Worm (Caenorhabditis elegans) whole organism, mixed stage, embryonic: ENCODE results near the gene W06F12.2.

Experiments used
- hlh-1 ChIP-seq: fragments of 150-350 bp; optimal IDR thresholded peaks from 2 replicates; lab custom pipeline; 2014; ENCODE audit warnings: missing biosample characterization, missing genetic modification reagents, missing genetic modification characterization
- lsy-2 ChIP-seq: fragments of 150-350 bp; optimal IDR thresholded peaks from 2 replicates; lab custom pipeline; 2014; ENCODE audit warnings: missing biosample characterization, missing genetic modification characterization
- mep-1 ChIP-seq: fragments of 150-350 bp; optimal IDR thresholded peaks from 2 replicates; lab custom pipeline; 2017; ENCODE audit warnings: missing biosample characterization, missing genetic modification reagents, missing genetic modification characterization, inconsistent platforms
- nhr-28 ChIP-seq: fragments of 150-350 bp; optimal IDR thresholded peaks from 2 replicates; lab custom pipeline; 2014; ENCODE audit warnings: missing biosample characterization, missing genetic modification characterization
- nhr-76 ChIP-seq: sonication (generic microtip); optimal IDR thresholded peaks from 2 replicates; lab custom pipeline; 2017; ENCODE audit warnings: missing biosample characterization, missing genetic modification characterization
- sptf-1 ChIP-seq: sonication (generic microtip); optimal IDR thresholded peaks from 2 replicates; lab custom pipeline; 2017; ENCODE audit warnings: mild to moderate bottlenecking, missing genetic modification characterization, moderate library complexity, missing compliant biosample characterization
- unc-39 ChIP-seq: fragments of 150-350 bp; optimal IDR thresholded peaks from 2 replicates; lab custom pipeline; 2014; ENCODE audit warnings: missing biosample characterization, missing genetic modification characterization
- unc-62 ChIP-seq: fragments of 150-350 bp; optimal IDR thresholded peaks from 2 replicates; lab custom pipeline; 2014; ENCODE audit warnings: missing biosample characterization, missing genetic modification reagents, missing genetic modification characterization
- ztf-11 ChIP-seq: fragments of 150-350 bp; optimal IDR thresholded peaks from 2 replicates; lab custom pipeline; 2014; ENCODE audit warnings: missing biosample characterization, missing genetic modification characterization

DNA sequence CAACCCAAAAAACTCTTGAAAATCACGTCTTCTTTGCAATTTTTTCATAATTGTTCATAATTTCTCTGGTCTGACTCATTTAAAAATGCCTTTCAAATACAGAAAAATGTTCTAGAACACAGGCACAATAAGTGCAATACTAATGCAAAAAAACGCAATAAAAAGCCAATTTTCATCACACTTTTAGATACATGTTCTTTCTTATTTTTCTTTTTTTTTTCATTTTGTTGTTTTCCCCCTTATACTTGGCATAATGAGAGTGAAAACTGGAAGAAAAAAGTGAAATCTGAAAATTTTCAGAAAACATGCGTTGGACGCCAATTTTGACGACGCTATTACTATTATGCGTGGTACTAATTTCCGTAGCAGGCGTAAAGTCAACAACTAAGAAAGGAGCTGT is 12.4 kb upstream of the W06F12.2 start, which contains the start of gene tyr-2:
- TF ChIP-seq ztf-11 (tag; lab: Kevin White, UChicago) (no peak), unc-62 (no peak), sptf-1 (no peak), nhr-76 (no peak), unc-39 (tag; lab: Kevin White, UChicago) (no peak), mep-1 (tag; lab: Kevin White, UChicago) (no peak), lsy-2 (no peak), hlh-1 (tag; lab: Kevin White, UChicago) (no peak), nhr-28 (no peak)
